Worm (Caenorhabditis elegans): ENCODE results near the gene C13A10.1.

C13A10.1 gene

ce11 chrII:1341416-1341815 lies 14.0 kb downstream of the C13A10.1 start (continued):
- TF ChIP-seq hlh-4 (tag; optimal IDR thresholded peaks at IDR 0.05), result no peak
- TF ChIP-seq nhr-71 (tag; optimal IDR thresholded peaks at IDR 0.05), result peak; percentile 49
- no peak for TF ChIP-seq nhr-77 (tag; optimal IDR thresholded peaks at IDR 0.05)
- no peak for TF ChIP-seq efl-1 (optimal IDR thresholded peaks at IDR 0.05)
- peak in 1 of 2 experiments; percentile 38 for TF ChIP-seq efl-1 (GFP tag; optimal IDR thresholded peaks at IDR 0.05 in 1 of 2)

- TF ChIP-seq pqm-1 (tag; optimal IDR thresholded peaks at IDR 0.05) (no peak), egl-13 (tag; optimal IDR thresholded peaks at IDR 0.05) (no peak), elt-2 (tag; optimal IDR thresholded peaks at IDR 0.05) (no peak), lin-14 (GFP tag; optimal IDR thresholded peaks at IDR 0.05) (no peak), nhr-237 (tag; optimal IDR thresholded peaks at IDR 0.05) (no peak), nhr-11 (tag; optimal IDR thresholded peaks at IDR 0.05) (no peak), hlh-17 (GFP tag; optimal IDR thresholded peaks at IDR 0.05; ENCODE audit: borderline replicate concordance) (no peak), mep-1 (tag; optimal IDR thresholded peaks at IDR 0.05) (no peak), alr-1 (tag; optimal IDR thresholded peaks at IDR 0.05; ENCODE audit: borderline replicate concordance) (no peak), C04F5.9 (tag; optimal IDR thresholded peaks at IDR 0.05) (no peak)
These were observed 15.4 kb downstream of the C13A10.1 start for ce11 chrII:1340049-1340448.

ce11 chrII:1338196-1338595 lies 17.3 kb downstream of the C13A10.1 start:
- no peak for TF ChIP-seq nhr-76 (tag; optimal IDR thresholded peaks at IDR 0.05)
- no peak for TF ChIP-seq ztf-11 (tag; optimal IDR thresholded peaks at IDR 0.05)
- TF ChIP-seq lin-14 (GFP tag; optimal IDR thresholded peaks at IDR 0.05), result peak; percentile 18
- TF ChIP-seq hpl-2 (GFP tag; optimal IDR thresholded peaks at IDR 0.05), result no peak

ce11 chrII:1329887-1330286 lies 25.6 kb downstream of the C13A10.1 start:
- no peak for TF ChIP-seq mab-9 (GFP tag; IDR thresholded peaks at IDR 0.05)
- TF ChIP-seq mef-2 (tag; optimal IDR thresholded peaks at IDR 0.05), result no peak
- TF ChIP-seq nhr-47 (tag; optimal IDR thresholded peaks at IDR 0.05), result no peak
- TF ChIP-seq rnt-1 (tag; optimal IDR thresholded peaks at IDR 0.05), result no peak
- no peak for TF ChIP-seq snpc-4 (tag; optimal IDR thresholded peaks at IDR 0.05)
- no peak for TF ChIP-seq swsn-7 (tag; optimal IDR thresholded peaks at IDR 0.05)
- no peak for TF ChIP-seq lir-3 (tag; optimal IDR thresholded peaks at IDR 0.05; ENCODE audit: poor library complexity)

- no peak for TF ChIP-seq mab-9 (GFP tag; IDR thresholded peaks at IDR 0.05)
- no peak for TF ChIP-seq tlp-1 (tag; optimal IDR thresholded peaks at IDR 0.05)
- TF ChIP-seq nhr-20 (tag; optimal IDR thresholded peaks at IDR 0.05), result no peak
- TF ChIP-seq fos-1 (tag; optimal IDR thresholded peaks at IDR 0.05), result no peak
- TF ChIP-seq nhr-85 (tag), result peak; percentile 31
- TF ChIP-seq ama-1 (optimal IDR thresholded peaks at IDR 0.05), result no peak
These were observed 28.8 kb downstream of the C13A10.1 start, which contains the start of gene jip-1 for ce11 chrII:1326689-1327088. jip-1 (plus strand) TSS chrII:1326989.

- TF ChIP-seq nhr-47 (tag; optimal IDR thresholded peaks at IDR 0.05) (peak; percentile 18), nhr-85 (tag) (no peak), nhr-11 (tag; optimal IDR thresholded peaks at IDR 0.05) (no peak), xbp-1 (tag; optimal IDR thresholded peaks at IDR 0.05) (no peak), dsc-1 (tag; optimal IDR thresholded peaks at IDR 0.05) (peak; percentile 59), pag-3 (tag; optimal IDR thresholded peaks at IDR 0.05; ENCODE audit: borderline replicate concordance, insufficient read depth) (no peak), swsn-7 (tag; optimal IDR thresholded peaks at IDR 0.05) (peak; percentile 4), fkh-8 (tag; optimal IDR thresholded peaks at IDR 0.05) (peak; percentile 51), ztf-4 (tag; optimal IDR thresholded peaks at IDR 0.05) (no peak), lin-14 (GFP tag; optimal IDR thresholded peaks at IDR 0.05) (peak; percentile 48)
These were observed 29.8 kb downstream of the C13A10.1 start for ce11 chrII:1325604-1326003.

Data from whole organism, L1 larva.